Worm (Caenorhabditis elegans): ENCODE results near the gene hic-1.

Gene hic-1

DNA sequence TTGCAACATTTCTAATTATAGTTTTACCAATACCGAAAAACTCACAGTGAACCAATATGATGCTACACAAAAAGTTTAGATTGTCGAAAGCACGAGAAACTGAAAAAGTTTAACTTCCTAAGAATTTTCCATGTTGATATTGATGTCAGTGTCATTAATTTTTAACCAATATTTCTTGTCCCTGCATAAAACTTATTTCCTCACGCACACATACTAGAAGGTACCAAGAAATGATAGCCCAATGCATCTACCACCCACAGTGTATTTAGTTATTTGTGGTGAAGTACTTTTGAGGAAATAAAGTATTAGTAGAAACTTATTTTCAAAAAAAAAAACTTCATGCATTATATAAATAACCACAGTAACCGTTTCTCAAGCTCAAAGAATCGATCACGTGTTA is 32.8 kb upstream of the hic-1 start, which contains the start of gene aexr-2:
TSS of gene aexr-2 (minus strand) at position 101 of the 400 bp plus-strand sequence.
- TF ChIP-seq med-1 (GFP tag; optimal IDR thresholded peaks at IDR 0.05; ENCODE audit: insufficient read depth), result no peak
- TF ChIP-seq klf-2 (GFP tag; conservative IDR thresholded peaks at IDR 0.05), result no peak
- no peak for TF ChIP-seq flt-1 (GFP tag; IDR thresholded peaks at IDR 0.05)
- TF ChIP-seq T22C8.4 (GFP tag; IDR thresholded peaks at IDR 0.05), result no peak
- TF ChIP-seq ztf-29 (GFP tag; IDR thresholded peaks at IDR 0.05), result no peak
- TF ChIP-seq ztf-23 (GFP tag; IDR thresholded peaks at IDR 0.05), result no peak
- no peak for TF ChIP-seq cog-1 (tag; optimal IDR thresholded peaks at IDR 0.05)
- no peak for TF ChIP-seq tab-1 (GFP tag; IDR thresholded peaks at IDR 0.05)
- no peak for TF ChIP-seq ref-1 (GFP tag; conservative IDR thresholded peaks at IDR 0.05)

DNA sequence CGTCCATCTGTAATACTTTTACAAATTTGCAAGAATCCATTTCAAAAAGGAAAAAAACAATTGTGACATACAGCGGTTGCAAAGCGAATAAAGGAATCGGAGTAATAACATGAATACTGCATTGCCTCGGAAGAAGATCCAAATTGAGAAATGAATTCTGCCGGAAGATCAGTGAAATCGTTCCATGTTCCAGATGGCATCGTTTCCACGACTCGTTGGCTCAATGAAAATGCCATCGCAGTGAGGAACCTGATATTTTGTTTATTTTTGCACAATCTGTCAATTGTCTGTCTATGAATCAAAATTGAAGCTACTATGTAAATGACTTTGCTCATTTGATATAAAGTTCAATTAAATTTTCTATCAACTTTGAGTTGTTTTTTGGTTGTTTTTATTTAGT is 32.0 kb upstream of the hic-1 start:
- no peak for TF ChIP-seq klf-2 (GFP tag; conservative IDR thresholded peaks at IDR 0.05)
- TF ChIP-seq ztf-23 (GFP tag; IDR thresholded peaks at IDR 0.05), result no peak
- no peak for TF ChIP-seq T22C8.4 (GFP tag; IDR thresholded peaks at IDR 0.05)
- no peak for TF ChIP-seq med-1 (GFP tag; optimal IDR thresholded peaks at IDR 0.05; ENCODE audit: insufficient read depth)
- TF ChIP-seq cog-1 (tag; optimal IDR thresholded peaks at IDR 0.05), result no peak
- no peak for TF ChIP-seq flt-1 (GFP tag; IDR thresholded peaks at IDR 0.05)
- no peak for TF ChIP-seq ztf-29 (GFP tag; IDR thresholded peaks at IDR 0.05)
- TF ChIP-seq ref-1 (GFP tag; conservative IDR thresholded peaks at IDR 0.05), result no peak
- no peak for TF ChIP-seq tab-1 (GFP tag; IDR thresholded peaks at IDR 0.05)

DNA sequence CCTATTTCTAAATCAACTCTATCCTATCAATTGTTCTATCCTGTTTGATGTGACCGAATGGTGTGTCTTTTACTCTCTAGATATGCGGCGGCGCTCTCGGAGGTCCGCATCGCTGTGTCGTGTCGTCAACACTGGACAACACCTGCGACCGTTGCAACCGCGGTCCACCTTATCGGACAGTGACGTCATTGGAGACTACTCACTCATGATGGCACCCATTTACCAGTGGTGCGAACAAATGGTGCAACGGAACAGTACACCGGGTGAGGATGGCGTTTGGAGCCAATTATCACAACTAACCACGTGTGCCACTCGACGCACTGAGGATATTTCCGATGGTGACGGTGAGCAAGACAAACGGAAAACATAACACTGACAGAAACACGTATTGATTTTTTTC is 26.6 kb upstream of the hic-1 start:
- TF ChIP-seq ztf-23 (GFP tag; IDR thresholded peaks at IDR 0.05) (no peak), tab-1 (GFP tag; IDR thresholded peaks at IDR 0.05) (no peak), ref-1 (GFP tag; conservative IDR thresholded peaks at IDR 0.05) (no peak), klf-2 (GFP tag; conservative IDR thresholded peaks at IDR 0.05) (no peak), flt-1 (GFP tag; IDR thresholded peaks at IDR 0.05) (no peak), med-1 (GFP tag; optimal IDR thresholded peaks at IDR 0.05; ENCODE audit: insufficient read depth) (no peak), cog-1 (tag; optimal IDR thresholded peaks at IDR 0.05) (no peak), ztf-29 (GFP tag; IDR thresholded peaks at IDR 0.05) (no peak), T22C8.4 (GFP tag; IDR thresholded peaks at IDR 0.05) (no peak)

DNA sequence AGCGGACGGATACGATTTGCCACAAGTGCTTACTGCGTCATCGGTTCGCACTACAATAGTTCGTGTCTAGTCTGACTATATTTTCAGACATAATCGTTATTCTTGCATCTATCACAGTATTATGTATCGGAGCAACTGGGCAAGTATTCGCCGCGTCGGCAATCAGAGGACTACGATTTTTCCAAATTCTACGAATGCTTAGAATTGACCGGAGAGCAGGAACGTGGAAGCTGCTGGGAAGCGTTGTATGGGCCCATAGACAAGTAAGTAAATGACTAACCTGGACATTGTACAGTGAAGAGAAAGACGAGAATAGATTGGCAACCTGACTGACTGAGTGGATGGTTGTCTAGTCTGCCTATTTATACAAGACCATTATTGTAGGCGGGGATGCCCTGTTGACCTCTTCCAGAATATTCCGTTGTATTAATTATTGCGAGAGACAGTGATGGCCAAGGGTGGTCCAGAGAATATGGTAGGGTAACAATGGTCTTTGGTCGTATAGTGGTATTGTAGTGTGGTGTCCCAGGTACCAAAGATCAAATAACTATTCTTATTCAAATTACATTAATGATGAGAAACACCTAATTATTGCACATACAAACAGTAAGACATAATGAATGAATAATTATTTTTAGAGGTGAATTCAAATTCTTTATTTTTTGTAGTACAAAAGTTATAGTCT is 24.1 kb upstream of the hic-1 start, which contains the start of gene clec-266:
TSS of gene clec-266 (minus strand) at position 364 of the 685 bp plus-strand sequence.
- TF ChIP-seq cog-1 (tag; optimal IDR thresholded peaks at IDR 0.05), result no peak
- TF ChIP-seq flt-1 (GFP tag; IDR thresholded peaks at IDR 0.05), result 0 out of 2 replicates have a peak, but pooled peaks have one; percentile 23
- no peak for TF ChIP-seq med-1 (GFP tag; optimal IDR thresholded peaks at IDR 0.05; ENCODE audit: insufficient read depth)

DNA sequence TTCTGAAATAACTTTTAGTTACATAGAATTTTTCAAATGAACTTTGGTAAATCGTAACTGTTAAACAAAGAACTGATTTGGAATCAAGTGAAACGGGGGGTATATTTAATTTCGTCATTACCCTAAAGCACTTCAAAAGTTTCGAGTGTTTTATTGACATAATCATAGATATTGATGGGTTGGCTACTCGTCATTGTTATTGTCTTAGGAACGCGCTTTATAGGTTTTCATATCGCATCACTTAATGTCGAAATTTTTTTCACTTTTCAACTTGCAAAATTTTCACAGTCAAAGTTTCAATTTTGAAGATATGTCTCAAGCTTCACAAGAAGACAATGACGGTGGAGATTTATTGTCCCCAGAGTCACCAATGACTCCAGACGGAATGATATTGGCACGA is 20.1 kb upstream of the hic-1 start, which contains the start of gene kqt-1:
TSS of gene kqt-1 (plus strand) at position 301 of the 400 bp plus-strand sequence.
- TF ChIP-seq med-1 (GFP tag; optimal IDR thresholded peaks at IDR 0.05; ENCODE audit: insufficient read depth) (no peak), klf-2 (GFP tag; conservative IDR thresholded peaks at IDR 0.05) (no peak), ztf-23 (GFP tag; IDR thresholded peaks at IDR 0.05) (no peak), cog-1 (tag; optimal IDR thresholded peaks at IDR 0.05) (no peak), ztf-29 (GFP tag; IDR thresholded peaks at IDR 0.05) (no peak), tab-1 (GFP tag; IDR thresholded peaks at IDR 0.05) (no peak), T22C8.4 (GFP tag; IDR thresholded peaks at IDR 0.05) (no peak), ref-1 (GFP tag; conservative IDR thresholded peaks at IDR 0.05) (no peak), flt-1 (GFP tag; IDR thresholded peaks at IDR 0.05) (no peak)

DNA sequence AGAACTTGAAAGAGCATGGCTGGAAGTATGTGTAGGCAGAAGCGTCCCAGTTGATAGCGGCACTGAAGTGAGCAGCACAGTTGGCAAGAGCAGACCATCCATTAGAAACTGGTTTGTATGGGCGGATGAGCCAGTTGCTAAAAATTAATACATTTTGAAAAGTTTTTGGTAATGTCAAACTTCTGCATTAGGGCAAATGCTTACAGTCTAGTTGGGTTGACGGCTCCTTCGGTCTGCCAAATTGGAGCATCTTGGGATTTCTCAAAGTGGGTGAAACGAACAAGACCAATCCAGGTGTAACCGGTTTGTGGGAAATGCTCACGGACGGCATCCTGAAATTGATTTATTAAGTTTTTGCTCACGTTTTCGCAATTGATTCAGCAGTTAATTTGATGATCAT is 19.0 kb upstream of the hic-1 start:
- TF ChIP-seq cog-1 (tag; optimal IDR thresholded peaks at IDR 0.05), result no peak
- no peak for TF ChIP-seq med-1 (GFP tag; optimal IDR thresholded peaks at IDR 0.05; ENCODE audit: insufficient read depth)
- no peak for TF ChIP-seq T22C8.4 (GFP tag; IDR thresholded peaks at IDR 0.05)
- TF ChIP-seq flt-1 (GFP tag; IDR thresholded peaks at IDR 0.05), result no peak
- no peak for TF ChIP-seq klf-2 (GFP tag; conservative IDR thresholded peaks at IDR 0.05)
- no peak for TF ChIP-seq tab-1 (GFP tag; IDR thresholded peaks at IDR 0.05)
- TF ChIP-seq ztf-23 (GFP tag; IDR thresholded peaks at IDR 0.05), result no peak
- TF ChIP-seq ztf-29 (GFP tag; IDR thresholded peaks at IDR 0.05), result no peak
- no peak for TF ChIP-seq ref-1 (GFP tag; conservative IDR thresholded peaks at IDR 0.05)

DNA sequence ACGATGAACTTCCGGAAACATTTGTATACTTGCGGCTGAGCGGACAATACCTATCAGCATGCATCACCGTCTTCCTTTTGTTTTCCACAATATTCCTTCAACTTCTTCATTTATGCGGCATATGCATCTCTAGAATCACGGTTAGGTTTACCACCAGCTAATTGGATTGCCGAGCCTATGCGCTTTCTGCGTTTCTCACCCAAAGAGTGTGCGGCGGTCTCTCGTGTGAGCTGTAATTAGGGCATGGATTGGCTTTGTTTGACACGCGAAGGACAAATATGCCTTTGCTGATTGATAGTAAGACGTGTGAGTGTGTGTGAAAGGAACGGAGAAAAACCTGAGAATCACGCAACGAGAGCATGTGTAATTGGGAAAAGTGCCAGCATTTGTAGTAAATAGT is 14.9 kb upstream of the hic-1 start:
- TF ChIP-seq ref-1 (GFP tag; conservative IDR thresholded peaks at IDR 0.05) (no peak), flt-1 (GFP tag; IDR thresholded peaks at IDR 0.05) (no peak), cog-1 (tag; optimal IDR thresholded peaks at IDR 0.05) (no peak), klf-2 (GFP tag; conservative IDR thresholded peaks at IDR 0.05) (no peak), ztf-23 (GFP tag; IDR thresholded peaks at IDR 0.05) (no peak)

DNA sequence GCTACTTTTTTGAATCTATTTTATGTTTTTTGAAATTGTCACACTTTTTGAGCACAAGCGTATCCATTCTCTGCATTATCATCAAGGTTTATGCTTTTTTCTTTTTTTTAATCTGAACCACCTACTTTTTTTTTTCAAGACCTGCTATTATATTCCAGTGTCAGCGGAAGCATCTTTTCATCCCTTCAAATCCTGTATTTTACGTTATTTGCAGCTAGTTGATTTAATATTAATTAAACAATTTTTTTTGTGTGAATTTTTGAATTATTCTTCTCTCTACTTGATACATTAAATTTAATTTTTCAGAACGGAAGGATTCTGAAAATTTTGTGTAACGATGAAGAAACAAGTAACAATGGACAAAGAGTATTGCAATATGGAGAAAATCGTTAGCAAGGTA is 11.1 kb upstream of the hic-1 start, which contains the start of gene C25B8.8:
TSS of gene C25B8.8 (plus strand) at position 301 of the 400 bp plus-strand sequence.
- TF ChIP-seq ztf-29 (GFP tag; IDR thresholded peaks at IDR 0.05), result no peak
- no peak for TF ChIP-seq T22C8.4 (GFP tag; IDR thresholded peaks at IDR 0.05)
- no peak for TF ChIP-seq flt-1 (GFP tag; IDR thresholded peaks at IDR 0.05)
- no peak for TF ChIP-seq ref-1 (GFP tag; conservative IDR thresholded peaks at IDR 0.05)
- no peak for TF ChIP-seq cog-1 (tag; optimal IDR thresholded peaks at IDR 0.05)
- no peak for TF ChIP-seq klf-2 (GFP tag; conservative IDR thresholded peaks at IDR 0.05)
- TF ChIP-seq tab-1 (GFP tag; IDR thresholded peaks at IDR 0.05), result no peak
- no peak for TF ChIP-seq ztf-23 (GFP tag; IDR thresholded peaks at IDR 0.05)
- no peak for TF ChIP-seq med-1 (GFP tag; optimal IDR thresholded peaks at IDR 0.05; ENCODE audit: insufficient read depth)

DNA sequence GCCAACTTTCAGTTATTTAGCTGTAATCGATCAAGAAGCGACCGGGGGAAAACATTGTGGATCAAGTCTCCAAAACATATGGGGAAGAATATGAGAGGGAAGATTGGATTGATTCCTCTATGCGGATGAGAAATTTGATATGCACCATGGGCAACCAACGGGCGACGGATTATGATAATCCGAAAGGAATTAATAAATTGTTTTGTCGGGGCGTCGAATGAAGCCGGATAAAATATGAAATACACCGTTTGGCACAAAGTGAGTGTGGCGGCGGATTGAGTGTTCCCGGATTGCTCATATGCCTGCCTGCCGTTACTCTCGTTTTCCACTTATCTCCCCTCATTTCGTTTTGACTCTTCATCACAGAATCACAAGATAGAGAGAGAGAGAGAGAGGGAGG is 10.6 kb upstream of the hic-1 start:
- TF ChIP-seq ref-1 (GFP tag; conservative IDR thresholded peaks at IDR 0.05) (no peak), klf-2 (GFP tag; conservative IDR thresholded peaks at IDR 0.05) (no peak), med-1 (GFP tag; optimal IDR thresholded peaks at IDR 0.05; ENCODE audit: insufficient read depth) (no peak)

DNA sequence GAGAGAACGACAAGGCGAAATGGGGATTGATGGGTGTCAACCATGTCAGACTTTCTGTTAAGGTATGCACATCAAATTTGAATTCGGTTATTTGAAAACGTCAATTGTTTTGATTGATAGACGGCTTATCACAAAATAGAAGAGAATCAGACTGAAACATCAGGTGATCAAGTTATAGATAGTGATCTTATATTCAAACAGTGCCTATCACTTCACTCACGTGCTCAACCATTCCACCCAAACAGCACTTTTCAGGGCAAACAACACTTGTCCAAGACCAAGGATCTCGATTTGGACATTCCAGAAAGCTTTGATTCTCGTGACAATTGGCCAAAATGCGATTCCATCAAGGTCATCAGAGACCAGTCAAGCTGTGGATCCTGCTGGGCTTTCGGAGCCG is 9.0 kb upstream of the hic-1 start:
- TF ChIP-seq ztf-23 (GFP tag; IDR thresholded peaks at IDR 0.05) (no peak), cog-1 (tag; optimal IDR thresholded peaks at IDR 0.05) (no peak), ref-1 (GFP tag; conservative IDR thresholded peaks at IDR 0.05) (no peak), med-1 (GFP tag; optimal IDR thresholded peaks at IDR 0.05; ENCODE audit: insufficient read depth) (no peak), tab-1 (GFP tag; IDR thresholded peaks at IDR 0.05) (no peak), ztf-29 (GFP tag; IDR thresholded peaks at IDR 0.05) (no peak), klf-2 (GFP tag; conservative IDR thresholded peaks at IDR 0.05) (no peak), T22C8.4 (GFP tag; IDR thresholded peaks at IDR 0.05) (no peak), flt-1 (GFP tag; IDR thresholded peaks at IDR 0.05) (no peak)

Data from whole organism, midembryonic.